Worm (Caenorhabditis elegans): ENCODE measurements around the gene F48G7.10.

Gene F48G7.10

DNA sequence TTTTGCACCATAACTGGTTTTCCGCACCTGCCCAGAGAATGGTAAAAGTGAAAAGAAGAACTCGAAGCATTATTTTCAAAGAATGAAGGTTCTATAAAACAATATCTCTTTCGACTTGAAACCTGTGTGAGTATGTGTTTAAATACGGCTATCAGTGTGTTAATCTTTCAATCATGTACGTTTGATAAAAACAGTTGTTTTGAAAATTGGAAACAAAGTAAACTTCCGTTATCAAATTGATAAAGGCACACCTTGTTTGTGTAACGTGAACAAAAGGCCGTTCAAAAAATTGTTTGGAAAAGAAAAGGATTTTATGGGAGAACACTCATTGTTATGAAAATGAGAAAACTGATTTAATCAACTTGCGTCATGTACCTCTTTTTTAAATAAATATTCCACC lies 8.4 kb downstream of the F48G7.10 start, which contains the start of gene F48G7.7:
F48G7.7 (minus strand) TSS at position 101 of the 400 bp plus-strand sequence.
- TF ChIP-seq lin-54 (GFP tag; optimal IDR thresholded peaks at IDR 0.05) (no peak), ztf-22 (GFP tag; optimal IDR thresholded peaks at IDR 0.05) (no peak)

DNA sequence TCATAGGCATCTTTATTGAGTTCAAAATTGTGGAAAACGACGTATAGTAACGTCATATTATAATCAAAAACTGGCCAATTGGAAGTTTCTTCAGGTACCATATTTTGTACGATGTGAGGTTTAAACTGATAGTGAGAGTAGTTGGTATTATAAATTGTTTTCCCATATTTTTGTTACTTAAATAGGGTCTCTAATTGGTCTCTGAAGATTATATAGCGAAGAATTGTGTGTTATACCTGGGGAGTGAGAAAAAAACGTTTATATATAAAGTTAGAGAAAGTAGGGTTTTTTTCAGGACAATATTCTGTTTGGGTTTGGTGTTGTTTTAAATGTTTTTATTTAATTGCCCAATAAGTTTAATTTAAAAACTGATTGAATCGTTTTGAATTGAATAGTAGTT lies 9.8 kb downstream of the F48G7.10 start, which contains the start of gene srt-17:
srt-17 (minus strand) TSS at position 101 of the 400 bp plus-strand sequence.
- TF ChIP-seq B0019.2 (GFP tag; conservative IDR thresholded peaks at IDR 0.05) (no peak), nhr-90 (tag; optimal IDR thresholded peaks at IDR 0.05) (no peak), nhr-120 (GFP tag; IDR thresholded peaks at IDR 0.05) (no peak), F39B2.1 (GFP tag; IDR thresholded peaks at IDR 0.05) (no peak), cebp-1 (GFP tag; IDR thresholded peaks at IDR 0.05) (no peak), cebp-1 (tag; optimal IDR thresholded peaks at IDR 0.05) (no peak), lsl-1 (GFP tag; optimal IDR thresholded peaks at IDR 0.05) (no peak), lir-1 (GFP tag; conservative IDR thresholded peaks at IDR 0.05) (no peak), ceh-58 (GFP tag; IDR thresholded peaks at IDR 0.05) (no peak), sdz-38 (tag; optimal IDR thresholded peaks at IDR 0.05) (no peak), hmg-20 (GFP tag; IDR thresholded peaks at IDR 0.05) (no peak), Y53F4B.3 (GFP tag; IDR thresholded peaks at IDR 0.05) (no peak), unc-62 (GFP tag; optimal IDR thresholded peaks at IDR 0.05) (no peak), let-607 (tag; optimal IDR thresholded peaks at IDR 0.05) (no peak)

ce11 chrV:622902-623301 lies 11.9 kb downstream of the F48G7.10 start, which contains the start of gene F48G7.5:
Gene F48G7.5 (minus strand): TSS chrV:622935.
- TF ChIP-seq T07F8.4 (tag; optimal IDR thresholded peaks at IDR 0.05) (no peak), chd-7 (tag; optimal IDR thresholded peaks at IDR 0.05) (no peak), him-1 (tag; optimal IDR thresholded peaks at IDR 0.05) (no peak), F57C9.4 (tag; optimal IDR thresholded peaks at IDR 0.05) (no peak), dox-1 (GFP tag; IDR thresholded peaks at IDR 0.05) (no peak), cebp-2 (GFP tag; IDR thresholded peaks at IDR 0.05) (no peak)

ce11 chrV:620987-621386 lies 13.8 kb downstream of the F48G7.10 start:
- TF ChIP-seq zfh-2 (GFP tag; conservative IDR thresholded peaks at IDR 0.05) (peak; percentile 51; the same call in 1 of the 2 replicates), egl-44 (GFP tag; IDR thresholded peaks at IDR 0.05) (no peak)

DNA sequence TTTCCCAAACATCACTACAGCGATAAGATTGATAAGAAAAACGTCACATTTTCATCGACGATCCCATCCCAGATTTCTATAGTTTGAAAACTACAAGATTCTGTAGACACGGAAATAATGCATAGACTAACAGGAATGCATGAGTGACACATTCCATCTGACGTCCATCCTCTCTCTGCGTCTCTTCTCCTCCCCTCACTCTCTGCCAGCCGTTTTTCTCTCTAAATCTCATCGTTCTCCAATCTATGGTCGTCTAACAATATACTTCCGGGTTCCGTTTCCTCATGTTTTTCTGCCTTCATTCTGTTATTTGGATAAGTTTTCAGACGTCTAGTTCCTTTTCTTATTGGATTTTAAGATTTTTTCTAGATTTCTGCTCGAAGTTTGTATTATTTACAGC lies 15.7 kb downstream of the F48G7.10 start, which contains the start of gene F48G7.4:
F48G7.4 (plus strand) TSS at position 400 of the 400 bp plus-strand sequence.
- TF ChIP-seq dox-1 (GFP tag; IDR thresholded peaks at IDR 0.05) = peak; percentile 54
- no peak for TF ChIP-seq ceh-58 (GFP tag; IDR thresholded peaks at IDR 0.05)
- no peak for TF ChIP-seq T07F8.4 (tag; optimal IDR thresholded peaks at IDR 0.05)
- TF ChIP-seq snpc-4 (GFP tag; optimal IDR thresholded peaks at IDR 0.05) = no peak
- TF ChIP-seq snpc-4 (tag; optimal IDR thresholded peaks at IDR 0.05) = peak in 1 of 4 experiments; percentile 54
- TF ChIP-seq hmg-1.2 (GFP tag; IDR thresholded peaks at IDR 0.05) = peak; percentile 89
- TF ChIP-seq K12H6.12 (tag; optimal IDR thresholded peaks at IDR 0.05) = peak; percentile 54
- TF ChIP-seq ceh-27 (GFP tag; optimal IDR thresholded peaks at IDR 0.05) = peak; percentile 41
- TF ChIP-seq nhr-80 (tag; optimal IDR thresholded peaks at IDR 0.05) = peak; percentile 20

- TF ChIP-seq snpc-1.1 (tag; optimal IDR thresholded peaks at IDR 0.05; ENCODE audit: insufficient read depth) (no peak), nhr-120 (GFP tag; IDR thresholded peaks at IDR 0.05) (no peak), hlh-26 (GFP tag; conservative IDR thresholded peaks at IDR 0.05) (no peak), ceh-100 (GFP tag; IDR thresholded peaks at IDR 0.05) (no peak), ceh-40 (GFP tag; IDR thresholded peaks at IDR 0.05) (no peak), snpc-1.3 (tag; optimal IDR thresholded peaks at IDR 0.05; ENCODE audit: insufficient read depth) (no peak), ceh-58 (GFP tag; IDR thresholded peaks at IDR 0.05) (no peak), rpc-1 (optimal IDR thresholded peaks at IDR 0.05) (no peak), rpc-1 (tag; optimal IDR thresholded peaks at IDR 0.05) (no peak), F22D6.2 (tag; optimal IDR thresholded peaks at IDR 0.05) (no peak), aptf-3 (GFP tag; IDR thresholded peaks at IDR 0.05) (no peak), attf-6 (GFP tag; IDR thresholded peaks at IDR 0.05) (no peak), snpc-3.4 (tag; optimal IDR thresholded peaks at IDR 0.05) (no peak), F55B11.4 (tag; optimal IDR thresholded peaks at IDR 0.05; ENCODE audit: borderline replicate concordance, insufficient read depth) (no peak)
Measured at ce11 chrV:617917-618316, 16.8 kb downstream of the F48G7.10 start.

Measured in whole organism, young adult.